Worm (Caenorhabditis elegans) whole organism, late embryonic: Measurements from ENCODE around the gene frpr-4.

Experiments used
- C08G9.2 ChIP-seq: sonication (generic microtip); optimal IDR thresholded peaks from 2 replicates; lab custom pipeline; 2016; ENCODE audit warnings: mild to moderate bottlenecking, missing genetic modification characterization, moderate library complexity, missing compliant biosample characterization
- C38D4.7 ChIP-seq: fragments of 200-800 bp; sonication (Bioruptor generic); optimal IDR thresholded peaks from 2 replicates; lab custom pipeline; 2018; ENCODE audit warnings: mild to moderate bottlenecking, missing genetic modification characterization, moderate library complexity, missing compliant biosample characterization
- F13H6.1 ChIP-seq: sonication (generic microtip); optimal IDR thresholded peaks from 2 replicates; lab custom pipeline; 2016; ENCODE audit warnings: missing genetic modification characterization, missing compliant biosample characterization
- K02D7.2 ChIP-seq: sonication (generic microtip); optimal IDR thresholded peaks from 2 replicates; lab custom pipeline; 2017; ENCODE audit warnings: mild to moderate bottlenecking, missing genetic modification characterization, missing compliant biosample characterization
- Y22D7AL.16 ChIP-seq: sonication (generic microtip); optimal IDR thresholded peaks from 2 replicates; lab custom pipeline; 2016; ENCODE audit warnings: missing genetic modification characterization, missing compliant biosample characterization
- ahr-1 ChIP-seq: sonication (generic microtip); optimal IDR thresholded peaks from 2 replicates; lab custom pipeline; 2016; ENCODE audit warnings: missing genetic modification characterization, missing compliant biosample characterization
- ama-1 ChIP-seq: fragments of 150-350 bp; optimal IDR thresholded peaks from 2 replicates; lab custom pipeline; 2014
- ceh-14 ChIP-seq: sonication (generic microtip); optimal IDR thresholded peaks from 2 replicates; lab custom pipeline; 2016; ENCODE audit warnings: missing genotype, missing genetic modification characterization, missing compliant biosample characterization
- ceh-22 ChIP-seq: sonication (generic microtip); optimal IDR thresholded peaks from 2 replicates; lab custom pipeline; 2017; ENCODE audit warnings: missing biosample characterization, missing genetic modification characterization
- ceh-24 ChIP-seq: sonication (generic microtip); optimal IDR thresholded peaks from 2 replicates; lab custom pipeline; 2016; ENCODE audit warnings: mild to moderate bottlenecking, missing genetic modification characterization, missing compliant biosample characterization
- ceh-31 ChIP-seq: sonication (generic microtip); optimal IDR thresholded peaks from 2 replicates; lab custom pipeline; 2016; ENCODE audit warnings: missing genetic modification characterization, missing compliant biosample characterization
- ceh-45 ChIP-seq: fragments of 200-800 bp; sonication (Bioruptor generic); IDR thresholded peaks from 2 replicates; pipeline ENCODE4 v1.3.6; 2022; ENCODE audit warnings: missing genetic modification reagents, missing genetic modification characterization, missing compliant biosample characterization
- ceh-48 ChIP-seq: sonication (generic microtip); optimal IDR thresholded peaks from 2 replicates; lab custom pipeline; 2016; ENCODE audit warnings: missing genetic modification characterization, inconsistent platforms, missing compliant biosample characterization
- ceh-6 ChIP-seq: fragments of 200-800 bp; sonication (Bioruptor generic); optimal IDR thresholded peaks from 2 replicates; lab custom pipeline; 2018; ENCODE audit warnings: mild to moderate bottlenecking, missing genetic modification characterization, missing compliant biosample characterization
- ceh-9 ChIP-seq: sonication (generic microtip); optimal IDR thresholded peaks from 2 replicates; lab custom pipeline; 2016; ENCODE audit warnings: mild to moderate bottlenecking, missing genetic modification characterization, inconsistent platforms, missing compliant biosample characterization
- che-1 ChIP-seq: sonication (generic microtip); optimal IDR thresholded peaks from 2 replicates; lab custom pipeline; 2016; ENCODE audit warnings: mild to moderate bottlenecking, missing genetic modification characterization, missing compliant biosample characterization
- dve-1 ChIP-seq: sonication (generic microtip); optimal IDR thresholded peaks from 2 replicates; lab custom pipeline; 2017; ENCODE audit warnings: antibody characterized with exemption, mild to moderate bottlenecking, missing genetic modification characterization, missing compliant biosample characterization
- elt-2 ChIP-seq: sonication (generic microtip); optimal IDR thresholded peaks from 2 replicates; lab custom pipeline; 2016; ENCODE audit warnings: missing genetic modification reagents, missing genetic modification characterization, missing compliant biosample characterization
- elt-4 ChIP-seq: sonication (generic microtip); optimal IDR thresholded peaks from 2 replicates; lab custom pipeline; 2016; ENCODE audit warnings: missing genetic modification characterization, missing compliant biosample characterization
- ets-4 ChIP-seq: sonication (generic microtip); optimal IDR thresholded peaks from 2 replicates; lab custom pipeline; 2016; ENCODE audit warnings: missing genetic modification characterization, missing compliant biosample characterization
- eyg-1 ChIP-seq: sonication (generic microtip); optimal IDR thresholded peaks from 2 replicates; lab custom pipeline; 2016; ENCODE audit warnings: missing genotype, missing genetic modification characterization, missing compliant biosample characterization
- fax-1 ChIP-seq: sonication (generic microtip); optimal IDR thresholded peaks from 2 replicates; lab custom pipeline; 2016; ENCODE audit warnings: missing genotype, missing genetic modification characterization, missing compliant biosample characterization
- fkh-6 ChIP-seq: sonication (generic microtip); optimal IDR thresholded peaks from 2 replicates; lab custom pipeline; 2016; ENCODE audit warnings: missing genetic modification characterization, missing compliant biosample characterization
- gmeb-2 ChIP-seq: sonication (generic microtip); optimal IDR thresholded peaks from 2 replicates; lab custom pipeline; 2016; ENCODE audit warnings: missing genetic modification characterization, inconsistent platforms, missing compliant biosample characterization
- hlh-13 ChIP-seq: fragments of 200-800 bp; sonication (Bioruptor generic); optimal IDR thresholded peaks from 2 replicates; lab custom pipeline; 2018; ENCODE audit warnings: mild to moderate bottlenecking, missing genetic modification characterization, missing compliant biosample characterization
- hlh-15 ChIP-seq: sonication (generic microtip); optimal IDR thresholded peaks from 2 replicates; lab custom pipeline; 2016; ENCODE audit warnings: missing genetic modification characterization, missing compliant biosample characterization
- hlh-30 ChIP-seq: sonication (generic microtip); optimal IDR thresholded peaks from 2 replicates; lab custom pipeline; 2017; ENCODE audit warnings: antibody characterized with exemption, missing genetic modification characterization, missing compliant biosample characterization; ENCODE audit not compliant: insufficient read depth
- hlh-6 ChIP-seq: sonication (generic microtip); optimal IDR thresholded peaks from 2 replicates; lab custom pipeline; 2016; ENCODE audit warnings: missing genotype, missing genetic modification characterization, missing compliant biosample characterization
- lin-11 ChIP-seq: fragments of 200-800 bp; sonication (Bioruptor generic); optimal IDR thresholded peaks from 2 replicates; lab custom pipeline; 2018; ENCODE audit warnings: mild to moderate bottlenecking, missing genetic modification characterization, missing compliant biosample characterization
- madf-2 ChIP-seq: sonication (generic microtip); optimal IDR thresholded peaks from 2 replicates; lab custom pipeline; 2017; ENCODE audit warnings: missing genetic modification characterization, missing compliant biosample characterization
- nhr-11 ChIP-seq: fragments of 150-350 bp; optimal IDR thresholded peaks from 2 replicates; lab custom pipeline; 2014; ENCODE audit warnings: missing biosample characterization, missing genetic modification characterization
- odd-2 ChIP-seq: sonication (generic microtip); optimal IDR thresholded peaks from 2 replicates; lab custom pipeline; 2017; ENCODE audit warnings: antibody characterized with exemption, mild to moderate bottlenecking, missing genetic modification characterization, missing compliant biosample characterization
- pat-9 ChIP-seq: fragments of 200-800 bp; sonication (Bioruptor generic); optimal IDR thresholded peaks from 2 replicates; lab custom pipeline; 2018; ENCODE audit warnings: mild to moderate bottlenecking, missing genetic modification characterization, moderate library complexity, missing compliant biosample characterization
- pax-1 ChIP-seq: fragments of 150-350 bp; optimal IDR thresholded peaks from 2 replicates; lab custom pipeline; 2014; ENCODE audit warnings: missing biosample characterization, missing genetic modification characterization
- pha-2 ChIP-seq: sonication (generic microtip); optimal IDR thresholded peaks from 2 replicates; lab custom pipeline; 2017; ENCODE audit warnings: mild to moderate bottlenecking, missing genetic modification characterization, missing compliant biosample characterization
- pha-4 ChIP-seq: fragments of 150-350 bp; optimal IDR thresholded peaks from 2 replicates; lab custom pipeline; 2018; ENCODE audit warnings: missing biosample characterization, missing genetic modification reagents, missing genetic modification characterization
- pqm-1 ChIP-seq: sonication (generic microtip); optimal IDR thresholded peaks from 2 replicates; lab custom pipeline; 2016; ENCODE audit warnings: missing genetic modification characterization, missing compliant biosample characterization
- ref-2 ChIP-seq: sonication (generic microtip); optimal IDR thresholded peaks from 2 replicates; lab custom pipeline; 2016; ENCODE audit warnings: missing genetic modification characterization, missing compliant biosample characterization
- sdc-2 ChIP-seq: sonication (generic microtip); optimal IDR thresholded peaks from 2 replicates; lab custom pipeline; 2016; ENCODE audit warnings: missing genotype, missing genetic modification characterization, missing compliant biosample characterization
- sox-2 ChIP-seq: fragments of 200-800 bp; sonication (Bioruptor generic); IDR thresholded peaks from 2 replicates; pipeline ENCODE4 v1.3.6; 2022; ENCODE audit warnings: missing genetic modification reagents, missing genetic modification characterization, missing compliant biosample characterization
- syd-9 ChIP-seq: sonication (generic microtip); optimal IDR thresholded peaks from 2 replicates; lab custom pipeline; 2016; ENCODE audit warnings: mild to moderate bottlenecking, missing genetic modification characterization, moderate library complexity, missing compliant biosample characterization
- tbx-2 ChIP-seq: sonication (generic microtip); optimal IDR thresholded peaks from 2 replicates; lab custom pipeline; 2016; ENCODE audit warnings: missing genetic modification characterization, missing compliant biosample characterization
- unc-3 ChIP-seq, 2 experiments: fragments of 200-800 bp in 1 of 2; sonication (Bioruptor generic) in 1 of 2; sonication (generic microtip) in 1 of 2; conservative IDR thresholded peaks in 1 of 2; optimal IDR thresholded peaks in 1 of 2; 2 replicates each; pipeline versions ENCODE4 v1.3.6 to Lab custom; 2016 to 2022; ENCODE audit warnings: missing compliant biosample characterization in 2 of 2, missing genetic modification characterization in 2 of 2, missing genetic modification reagents in 1 of 2
- unc-55 ChIP-seq: sonication (generic microtip); optimal IDR thresholded peaks from 2 replicates; lab custom pipeline; 2017; ENCODE audit warnings: missing biosample characterization, missing genetic modification reagents, missing genetic modification characterization
- zip-5 ChIP-seq: sonication (generic microtip); optimal IDR thresholded peaks from 2 replicates; lab custom pipeline; 2016; ENCODE audit warnings: missing genetic modification characterization, missing compliant biosample characterization
- ztf-16 ChIP-seq: sonication (generic microtip); optimal IDR thresholded peaks from 2 replicates; lab custom pipeline; 2017; ENCODE audit warnings: missing genetic modification characterization, missing compliant biosample characterization

Gene frpr-4

ce11 chrII:5293287-5293850, 38.0 kb upstream of the frpr-4 start, which contains the start of gene ZK622.1 (continued):
- TF ChIP-seq odd-2 (tag; lab: Kevin White, UChicago) (no peak), syd-9 (tag; lab: Kevin White, UChicago) (peak; percentile 38), ceh-48 (tag; lab: Kevin White, UChicago) (peak; percentile 16), ceh-14 (tag; lab: Kevin White, UChicago) (no peak), ref-2 (tag; lab: Kevin White, UChicago) (peak; percentile 5), dve-1 (tag; lab: Kevin White, UChicago) (no peak), pha-2 (tag; lab: Kevin White, UChicago) (no peak), K02D7.2 (tag; lab: Kevin White, UChicago) (no peak), Y22D7AL.16 (tag; lab: Kevin White, UChicago) (peak; percentile 37), zip-5 (peak; percentile 0), sdc-2 (tag; lab: Kevin White, UChicago) (no peak), C38D4.7 (GFP tag; lab: Kevin White, UChicago) (peak; percentile 53), elt-4 (tag; lab: Kevin White, UChicago) (no peak), gmeb-2 (tag; lab: Kevin White, UChicago) (peak; percentile 18), elt-2 (tag; lab: Kevin White, UChicago) (peak; percentile 88), che-1 (tag; lab: Kevin White, UChicago) (peak; percentile 58)

ce11 chrII:5292226-5292752, 37.0 kb upstream of the frpr-4 start, which contains the start of gene ZK622.4:
Gene ZK622.4, plus strand, starts transcription at chrII:5292702.
- TF ChIP-seq pha-2 (tag; lab: Kevin White, UChicago) = peak; percentile 66
- TF ChIP-seq hlh-6 (tag; lab: Kevin White, UChicago) = peak; percentile 89
- peak; percentile 60 for TF ChIP-seq madf-2 (tag; lab: Kevin White, UChicago)
- peak; percentile 53 for TF ChIP-seq hlh-13 (GFP tag; lab: Kevin White, UChicago)
- TF ChIP-seq pqm-1 = peak; percentile 57
- peak; percentile 67 for TF ChIP-seq C08G9.2 (tag; lab: Kevin White, UChicago)
- TF ChIP-seq F13H6.1 (tag; lab: Kevin White, UChicago) = peak; percentile 30
- TF ChIP-seq ama-1 (lab: Kevin White, UChicago) = no peak
- no peak for TF ChIP-seq nhr-11 (tag; lab: Kevin White, UChicago)
- no peak for TF ChIP-seq elt-4 (tag; lab: Kevin White, UChicago)
- no peak for TF ChIP-seq ceh-22 (tag; lab: Kevin White, UChicago)
- peak; percentile 68 for TF ChIP-seq zip-5
- TF ChIP-seq che-1 (tag; lab: Kevin White, UChicago) = peak; percentile 85
- no peak for TF ChIP-seq pax-1 (tag; lab: Kevin White, UChicago)
- peak; percentile 72 for TF ChIP-seq tbx-2 (tag; lab: Kevin White, UChicago)
- TF ChIP-seq C38D4.7 (GFP tag; lab: Kevin White, UChicago) = peak; percentile 83
- peak; percentile 56 for TF ChIP-seq ahr-1
- TF ChIP-seq elt-2 (tag; lab: Kevin White, UChicago) = peak; percentile 98
- peak; percentile 84 for TF ChIP-seq gmeb-2 (tag; lab: Kevin White, UChicago)
- peak; percentile 84 for TF ChIP-seq dve-1 (tag; lab: Kevin White, UChicago)
- TF ChIP-seq ceh-24 = peak; percentile 59
- peak; percentile 79 for TF ChIP-seq lin-11 (tag; lab: Kevin White, UChicago)
- peak; percentile 6 for TF ChIP-seq ets-4
- peak; percentile 70 for TF ChIP-seq pat-9 (tag; lab: Kevin White, UChicago)
- TF ChIP-seq fax-1 = peak; percentile 50
- TF ChIP-seq ceh-31 (tag; lab: Kevin White, UChicago) = peak; percentile 60
- TF ChIP-seq hlh-30 (tag; lab: Kevin White, UChicago) = peak; percentile 64
- peak; percentile 80 for TF ChIP-seq eyg-1 (tag; lab: Kevin White, UChicago)
- TF ChIP-seq hlh-15 (tag; lab: Kevin White, UChicago) = peak; percentile 38
- TF ChIP-seq pha-4 (tag; lab: Kevin White, UChicago) = no peak
- peak; percentile 69 for TF ChIP-seq ceh-14 (tag; lab: Kevin White, UChicago)
- no peak for TF ChIP-seq ceh-9 (tag; lab: Kevin White, UChicago)
- 0 out of 2 replicates have a peak, but pooled peaks have one; percentile 52 for TF ChIP-seq ceh-45 (GFP tag; lab: Robert Waterston, UW)
- TF ChIP-seq unc-3 (GFP tag; conservative IDR thresholded peaks at IDR 0.05; lab: Robert Waterston, UW) = peak; percentile 88
- TF ChIP-seq unc-3 (tag; optimal IDR thresholded peaks at IDR 0.05; lab: Kevin White, UChicago) = peak; percentile 82
- peak; percentile 84 for TF ChIP-seq ceh-6 (GFP tag; lab: Kevin White, UChicago)
- TF ChIP-seq unc-55 (GFP tag; lab: Kevin White, UChicago) = no peak
- TF ChIP-seq ztf-16 (tag; lab: Kevin White, UChicago) = peak; percentile 80
- TF ChIP-seq sox-2 (GFP tag; lab: Robert Waterston, UW) = peak; percentile 69
- peak; percentile 87 for TF ChIP-seq fkh-6 (tag; lab: Kevin White, UChicago)
- peak; percentile 83 for TF ChIP-seq Y22D7AL.16 (tag; lab: Kevin White, UChicago)
- peak; percentile 85 for TF ChIP-seq syd-9 (tag; lab: Kevin White, UChicago)
- TF ChIP-seq K02D7.2 (tag; lab: Kevin White, UChicago) = peak; percentile 74
